Fruit fly (Drosophila melanogaster) ovary, adult (tissue): ENCODE results near the gene CG42673.
A peak's percentile ranks its signal among the peaks of the same experiment; 100 is the strongest.

ENCODE experiments used
- CG17801 ChIP-seq: fragments of 200-800 bp; optimal IDR thresholded peaks from 2 replicates; lab custom pipeline; 2019; ENCODE audit warnings: missing biosample characterization, mild to moderate bottlenecking, missing genetic modification characterization, moderate library complexity; ENCODE audit not compliant: partially characterized antibody

CG42673 gene

dm6 chr3L:9546875-9547324 lies at the start of gene CG42673:
Gene CG42673 (plus strand): TSS chr3L:9547220.
- TF ChIP-seq CG17801 (GFP tag; lab: Kevin White, UChicago), result peak; percentile 44

- peak; percentile 78 for TF ChIP-seq CG17801 (GFP tag; lab: Kevin White, UChicago)
Observed at dm6 chr3L:9497249-9497648, 49.8 kb upstream of the CG42673 start.

dm6 chr3L:9497981-9498619 lies 48.9 kb upstream of the CG42673 start:
- no peak for TF ChIP-seq CG17801 (GFP tag; lab: Kevin White, UChicago)

dm6 chr3L:9499919-9500807 lies 46.9 kb upstream of the CG42673 start:
- TF ChIP-seq CG17801 (GFP tag; lab: Kevin White, UChicago), result no peak

dm6 chr3L:9501298-9501697 lies 45.7 kb upstream of the CG42673 start:
- no peak for TF ChIP-seq CG17801 (GFP tag; lab: Kevin White, UChicago)

dm6 chr3L:9502294-9502693 lies 44.7 kb upstream of the CG42673 start:
- TF ChIP-seq CG17801 (GFP tag; lab: Kevin White, UChicago), result no peak

dm6 chr3L:9502856-9503255 lies 44.2 kb upstream of the CG42673 start:
- no peak for TF ChIP-seq CG17801 (GFP tag; lab: Kevin White, UChicago)

- no peak for TF ChIP-seq CG17801 (GFP tag; lab: Kevin White, UChicago)
Observed at dm6 chr3L:9503552-9504317, 43.3 kb upstream of the CG42673 start.

- TF ChIP-seq CG17801 (GFP tag; lab: Kevin White, UChicago), result no peak
Observed at dm6 chr3L:9504530-9504929, 42.5 kb upstream of the CG42673 start.

dm6 chr3L:9505007-9505712 lies 41.9 kb upstream of the CG42673 start, which contains the start of gene path:
Gene path (minus strand): TSS chr3L:9505328.
- TF ChIP-seq CG17801 (GFP tag; lab: Kevin White, UChicago), result no peak

- TF ChIP-seq CG17801 (GFP tag; lab: Kevin White, UChicago), result no peak
Observed at dm6 chr3L:9505713-9506062, 41.3 kb upstream of the CG42673 start.

dm6 chr3L:9506421-9506820 lies 40.6 kb upstream of the CG42673 start:
- TF ChIP-seq CG17801 (GFP tag; lab: Kevin White, UChicago), result no peak

dm6 chr3L:9508653-9509036 lies 38.4 kb upstream of the CG42673 start:
- no peak for TF ChIP-seq CG17801 (GFP tag; lab: Kevin White, UChicago)

- TF ChIP-seq CG17801 (GFP tag; lab: Kevin White, UChicago), result peak; percentile 44
Observed at dm6 chr3L:9509037-9509830, 37.8 kb upstream of the CG42673 start, which contains the start of gene CG3408. Gene CG3408 (minus strand): TSS chr3L:9509583.
